ENCODE assay signal across 5 fruit fly cellular contexts in the genomic region with DNA sequence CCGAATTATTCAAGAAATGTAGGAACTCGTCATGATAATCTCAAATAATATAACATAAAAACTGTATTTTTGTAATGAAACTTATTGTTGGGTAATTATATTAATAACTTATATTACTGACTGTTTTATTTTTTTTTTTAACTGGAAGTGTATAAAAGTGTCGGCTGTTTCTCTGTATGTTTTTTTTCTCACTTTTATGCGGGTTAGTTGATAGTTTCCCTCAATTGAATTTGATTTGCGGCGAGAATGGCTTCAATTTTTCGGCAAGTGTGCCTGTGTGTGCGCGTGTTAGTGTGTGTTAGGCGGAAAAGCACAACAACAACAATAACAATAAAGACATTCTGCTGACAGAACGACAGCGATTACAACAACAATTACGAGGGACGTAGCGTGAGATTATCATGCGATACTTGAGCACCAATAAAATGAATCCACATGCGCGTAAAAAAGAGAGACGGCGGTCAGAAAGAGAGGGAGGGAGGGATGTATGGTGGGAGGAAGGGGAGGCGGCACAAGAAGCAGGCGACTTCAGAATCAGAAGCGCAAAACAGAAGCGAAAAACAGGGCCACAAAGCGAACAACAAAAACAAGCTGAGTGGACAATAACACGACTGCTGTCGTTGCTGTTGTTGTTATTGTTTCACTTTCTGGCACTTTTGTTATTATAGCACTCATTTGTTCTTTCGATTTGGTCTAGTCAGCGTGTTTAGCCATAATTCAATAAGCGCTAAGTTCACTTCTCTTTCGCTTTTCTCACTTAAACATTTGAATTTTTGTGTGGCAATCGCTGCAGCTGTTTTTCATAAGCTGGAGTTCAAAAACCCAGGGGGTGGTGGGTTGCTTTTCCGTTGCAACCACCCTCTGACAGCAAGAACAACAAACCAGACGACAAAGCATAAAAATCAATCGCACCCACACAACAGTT.
A peak's percentile ranks its signal among the peaks of the same experiment; 100 is the strongest.
TF ChIP-seq lines count a peak whose summit lies in the region.

No protein-coding gene starts in this region.

- TF ChIP-seq CTCF in whole organism, embryonic (GFP tag; optimal IDR thresholded peaks at IDR 0.05; lab: Kevin White, UChicago), result no peak

TF ChIP-seq in whole organism, adult, 20 proteins besides CTCF, POLR2A, EP300 and RAD21 (continues in another document):
- TF ChIP-seq CG7101 (tag; optimal IDR thresholded peaks at IDR 0.05; lab: Kevin White, UChicago), result no peak
- no peak for TF ChIP-seq CG5204 (GFP tag; optimal IDR thresholded peaks at IDR 0.05; lab: Kevin White, UChicago)
- no peak for TF ChIP-seq CG33017 (tag; optimal IDR thresholded peaks at IDR 0.05; lab: Kevin White, UChicago)
- no peak for TF ChIP-seq kay (GFP tag; lab: Kevin White, UChicago; ENCODE audit: borderline replicate concordance)
- TF ChIP-seq CG11617 (GFP tag; optimal IDR thresholded peaks at IDR 0.05; lab: Kevin White, UChicago), result no peak
- TF ChIP-seq bab1 (GFP tag; optimal IDR thresholded peaks at IDR 0.05; lab: Kevin White, UChicago), result peak; percentile 86
- peak; percentile 4 for TF ChIP-seq CG7045 (GFP tag; optimal IDR thresholded peaks at IDR 0.05; lab: Kevin White, UChicago)
- peak; percentile 30 for TF ChIP-seq Crg-1 (GFP tag; optimal IDR thresholded peaks at IDR 0.05; lab: Kevin White, UChicago)
- peak; percentile 49 for TF ChIP-seq pad (GFP tag; optimal IDR thresholded peaks at IDR 0.05; lab: Kevin White, UChicago)
- TF ChIP-seq Mnt (GFP tag; optimal IDR thresholded peaks at IDR 0.05; lab: Kevin White, UChicago), result peak; percentile 90
- peak; percentile 91 for TF ChIP-seq cic (GFP tag; optimal IDR thresholded peaks at IDR 0.05; lab: Kevin White, UChicago)
- TF ChIP-seq tj (GFP tag; optimal IDR thresholded peaks at IDR 0.05; lab: Kevin White, UChicago), result peak; percentile 100
- no peak for TF ChIP-seq toe (GFP tag; optimal IDR thresholded peaks at IDR 0.05; lab: Kevin White, UChicago)
- no peak for TF ChIP-seq CG12768 (GFP tag; optimal IDR thresholded peaks at IDR 0.05; lab: Kevin White, UChicago)
- no peak for TF ChIP-seq CG1620 (GFP tag; optimal IDR thresholded peaks at IDR 0.05; lab: Kevin White, UChicago)
- no peak for TF ChIP-seq cnc (optimal IDR thresholded peaks at IDR 0.05; lab: Kevin White, UChicago)

TF ChIP-seq in whole organism, embryonic, 481 proteins besides CTCF, POLR2A, EP300 and RAD21 (continues in another document):
- TF ChIP-seq CHES-1-like (GFP tag; optimal IDR thresholded peaks at IDR 0.05; lab: Kevin White, UChicago), result no peak
- TF ChIP-seq CG13123 (GFP tag; optimal IDR thresholded peaks at IDR 0.05; lab: Kevin White, UChicago), result no peak
- TF ChIP-seq CG3838 (GFP tag; optimal IDR thresholded peaks at IDR 0.05; lab: Kevin White, UChicago), result no peak
- TF ChIP-seq CG8765 (GFP tag; IDR thresholded peaks at IDR 0.05; lab: Robert Waterston, UW), result 0 out of 2 replicates have a peak, but pooled peaks have one; percentile 25
- TF ChIP-seq Nf-YB (GFP tag; optimal IDR thresholded peaks at IDR 0.05; lab: Kevin White, UChicago), result peak; percentile 88
- TF ChIP-seq CG4328 (GFP tag; optimal IDR thresholded peaks at IDR 0.05; lab: Kevin White, UChicago), result no peak
- no peak for TF ChIP-seq CG9817 (tag; optimal IDR thresholded peaks at IDR 0.05; lab: Kevin White, UChicago)
- no peak for TF ChIP-seq Stat92E (GFP tag; optimal IDR thresholded peaks at IDR 0.05; lab: Kevin White, UChicago)
- TF ChIP-seq so (GFP tag; IDR thresholded peaks at IDR 0.05; lab: Robert Waterston, UW), result peak; percentile 40; the same call in 1 of the 3 replicates
- 0 out of 2 replicates have a peak, but pooled peaks have one; percentile 4 for TF ChIP-seq onecut (GFP tag; IDR thresholded peaks at IDR 0.05; lab: Robert Waterston, UW)
- no peak for TF ChIP-seq CG2116 (GFP tag; optimal IDR thresholded peaks at IDR 0.05; lab: Kevin White, UChicago)
- TF ChIP-seq unc-4 (GFP tag; IDR thresholded peaks at IDR 0.05; lab: Robert Waterston, UW; ENCODE audit: partially characterized antibody), result peak; percentile 32; the same call in 1 of the 2 replicates
- TF ChIP-seq Side (GFP tag; optimal IDR thresholded peaks at IDR 0.05; lab: Kevin White, UChicago), result no peak
- TF ChIP-seq Usf (GFP tag; optimal IDR thresholded peaks at IDR 0.05; lab: Kevin White, UChicago), result no peak
- TF ChIP-seq Aef1 (GFP tag; IDR thresholded peaks at IDR 0.05; lab: Robert Waterston, UW), result peak; percentile 32; the same call in 1 of the 3 replicates

TF ChIP-seq in whole organism, prepupa, 60 proteins besides CTCF, POLR2A, EP300 and RAD21:
- TF ChIP-seq vri (GFP tag; optimal IDR thresholded peaks at IDR 0.05; lab: Kevin White, UChicago) (peak; percentile 42), CG6163 (GFP tag; IDR thresholded peaks at IDR 0.05; lab: Robert Waterston, UW) (peak; percentile 48; the same call in 1 of the 3 replicates), CG6276 (GFP tag; optimal IDR thresholded peaks at IDR 0.05; lab: Kevin White, UChicago) (peak; percentile 29), ss (GFP tag; optimal IDR thresholded peaks at IDR 0.05; lab: Kevin White, UChicago) (peak; percentile 25 to 55), svp (GFP tag; lab: Kevin White, UChicago) (peak; percentile 67), Eip75B (GFP tag; optimal IDR thresholded peaks at IDR 0.05; lab: Kevin White, UChicago) (peak; percentile 23), CG11762 (GFP tag; optimal IDR thresholded peaks at IDR 0.05; lab: Kevin White, UChicago; ENCODE audit: insufficient read depth) (no peak), Eip78C (GFP tag; lab: Kevin White, UChicago) (peak; percentile 69), esn (GFP tag; optimal IDR thresholded peaks at IDR 0.05; lab: Kevin White, UChicago) (no peak), Sox14 (GFP tag; optimal IDR thresholded peaks at IDR 0.05; lab: Kevin White, UChicago) (peak; percentile 48), CG3032 (tag; optimal IDR thresholded peaks at IDR 0.05; lab: Kevin White, UChicago) (no peak), dsx (GFP tag; optimal IDR thresholded peaks at IDR 0.05; lab: Kevin White, UChicago; ENCODE audit: poor library complexity, severe bottlenecking) (peak; percentile 16), Met (GFP tag; optimal IDR thresholded peaks at IDR 0.05; lab: Kevin White, UChicago) (peak; percentile 22), Sox102F (GFP tag; optimal IDR thresholded peaks at IDR 0.05; lab: Kevin White, UChicago) (no peak), CG16779 (tag; optimal IDR thresholded peaks at IDR 0.05; lab: Kevin White, UChicago) (peak; percentile 21)

TF ChIP-seq in whole organism, pupa, 21 proteins besides CTCF, POLR2A, EP300 and RAD21:
- TF ChIP-seq CG4496 (GFP tag; IDR thresholded peaks at IDR 0.05; lab: Robert Waterston, UW) (no peak), CG12605 (GFP tag; IDR thresholded peaks at IDR 0.05; lab: Robert Waterston, UW) (no peak), rn (GFP tag; IDR thresholded peaks at IDR 0.05; lab: Robert Waterston, UW) (no peak), CG32121 (GFP tag; IDR thresholded peaks at IDR 0.05; lab: Robert Waterston, UW) (peak; percentile 51), fd96Ca (GFP tag; IDR thresholded peaks at IDR 0.05; lab: Robert Waterston, UW) (peak; percentile 33; the same call in 1 of the 3 replicates), EcR (GFP tag; optimal IDR thresholded peaks at IDR 0.05; lab: Kevin White, UChicago) (peak; percentile 65), Ets98B (GFP tag; IDR thresholded peaks at IDR 0.05; lab: Robert Waterston, UW) (peak; percentile 41; the same call in 1 of the 2 replicates), CG13204 (GFP tag; optimal IDR thresholded peaks at IDR 0.05; lab: Kevin White, UChicago) (peak; percentile 71), gl (tag; optimal IDR thresholded peaks at IDR 0.05; lab: Kevin White, UChicago) (peak; percentile 9)
TF ChIP-seq in whole organism, pupa: peak in this region for 6.

TF ChIP-seq in whole organism, wandering third instar larva, 38 proteins besides CTCF, POLR2A, EP300 and RAD21:
- TF ChIP-seq Rel (GFP tag; optimal IDR thresholded peaks at IDR 0.05; lab: Kevin White, UChicago) (no peak), Rel (tag; optimal IDR thresholded peaks at IDR 0.05; lab: Kevin White, UChicago) (peak; percentile 53), psq (GFP tag; optimal IDR thresholded peaks at IDR 0.05; lab: Kevin White, UChicago) (peak; percentile 98), fru (GFP tag; optimal IDR thresholded peaks at IDR 0.05; lab: Kevin White, UChicago) (peak; percentile 20), h (GFP tag; optimal IDR thresholded peaks at IDR 0.05; lab: Kevin White, UChicago) (peak; percentile 25), jim (GFP tag; optimal IDR thresholded peaks at IDR 0.05; lab: Kevin White, UChicago) (peak; percentile 44), woc (GFP tag; optimal IDR thresholded peaks at IDR 0.05; lab: Kevin White, UChicago) (peak; percentile 3), usp (GFP tag; optimal IDR thresholded peaks at IDR 0.05; lab: Kevin White, UChicago) (no peak), GATAd (GFP tag; optimal IDR thresholded peaks at IDR 0.05; lab: Kevin White, UChicago) (no peak), Hr83 (GFP tag; optimal IDR thresholded peaks at IDR 0.05; lab: Kevin White, UChicago; ENCODE audit: poor library complexity, severe bottlenecking) (peak; percentile 52), dl (GFP tag; optimal IDR thresholded peaks at IDR 0.05; lab: Kevin White, UChicago; ENCODE audit: insufficient read depth in 1 of 2, partially characterized antibody in 2 of 2) (peak in 1 of 2 experiments; percentile 29), Sp1 (GFP tag; optimal IDR thresholded peaks at IDR 0.05; lab: Kevin White, UChicago) (peak; percentile 17), br (GFP tag; optimal IDR thresholded peaks at IDR 0.05; lab: Kevin White, UChicago) (peak; percentile 28), HLH106 (tag; optimal IDR thresholded peaks at IDR 0.05; lab: Kevin White, UChicago) (peak; percentile 43), Hnf4 (GFP tag; optimal IDR thresholded peaks at IDR 0.05; lab: Kevin White, UChicago) (no peak)
TF ChIP-seq in whole organism, wandering third instar larva: peak in this region for 11.
